Worm (Caenorhabditis elegans): Measurements from ENCODE around the gene F53C11.9.

F53C11.9 gene

DNA sequence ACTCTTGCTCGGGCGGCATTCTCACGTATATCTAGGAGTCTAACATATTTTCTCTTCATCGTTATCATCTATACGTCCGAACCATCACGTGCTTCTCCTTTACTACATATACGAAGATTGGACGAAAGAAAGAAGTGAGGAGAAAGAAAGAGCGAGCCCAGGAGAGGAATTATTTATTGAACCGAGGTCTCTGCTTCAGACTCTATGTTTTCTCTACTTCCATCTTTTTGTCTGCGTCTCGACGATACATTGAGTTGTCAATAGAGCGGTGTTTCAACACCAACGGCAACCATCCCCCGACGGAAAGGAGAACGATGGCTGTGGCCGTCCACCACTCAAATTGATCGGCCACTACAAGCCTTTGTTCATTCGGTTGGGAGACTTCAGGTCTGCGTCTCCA, 11.5 kb downstream of the F53C11.9 start (continued):
- TF ChIP-seq blmp-1 (tag; optimal IDR thresholded peaks at IDR 0.05) (peak; percentile 65), C34B4.2 (tag; optimal IDR thresholded peaks at IDR 0.05) (no peak), unc-98 (GFP tag; IDR thresholded peaks at IDR 0.05) (no peak), pag-3 (tag; optimal IDR thresholded peaks at IDR 0.05; ENCODE audit: borderline replicate concordance, insufficient read depth) (no peak), hpl-2 (GFP tag; optimal IDR thresholded peaks at IDR 0.05) (peak; percentile 28), unc-62 (GFP tag; optimal IDR thresholded peaks at IDR 0.05) (no peak), unc-30 (tag; optimal IDR thresholded peaks at IDR 0.05) (no peak), rnt-1 (tag; optimal IDR thresholded peaks at IDR 0.05) (peak; percentile 80), nhr-47 (tag; optimal IDR thresholded peaks at IDR 0.05) (peak; percentile 83), ceh-82 (tag; optimal IDR thresholded peaks at IDR 0.05) (peak; percentile 57 to 92 (median 83)), tlp-1 (tag; optimal IDR thresholded peaks at IDR 0.05) (no peak), lir-3 (tag; optimal IDR thresholded peaks at IDR 0.05; ENCODE audit: poor library complexity) (peak; percentile 73), lin-35 (GFP tag; optimal IDR thresholded peaks at IDR 0.05) (peak; percentile 79 to 80), nhr-76 (tag; optimal IDR thresholded peaks at IDR 0.05) (no peak), ets-5 (GFP tag; IDR thresholded peaks at IDR 0.05) (no peak), mdl-1 (tag; optimal IDR thresholded peaks at IDR 0.05) (peak in 1 of 2 experiments; percentile 77), aly-2 (tag; optimal IDR thresholded peaks at IDR 0.05) (peak; percentile 34), sup-37 (GFP tag; optimal IDR thresholded peaks at IDR 0.05) (no peak), nhr-90 (tag; optimal IDR thresholded peaks at IDR 0.05; ENCODE audit: poor library complexity) (peak; percentile 64), ceh-88 (GFP tag; IDR thresholded peaks at IDR 0.05) (peak; percentile 66), pax-3 (tag; optimal IDR thresholded peaks at IDR 0.05) (peak; percentile 87), elt-2 (tag; optimal IDR thresholded peaks at IDR 0.05) (peak; percentile 75), elt-3 (tag; optimal IDR thresholded peaks at IDR 0.05) (peak in 2 of 6 experiments; percentile 53 to 54), swsn-7 (tag; optimal IDR thresholded peaks at IDR 0.05) (peak; percentile 81), tbx-2 (tag; optimal IDR thresholded peaks at IDR 0.05) (peak; percentile 87), zip-4 (GFP tag; optimal IDR thresholded peaks at IDR 0.05) (peak; percentile 16), nhr-237 (tag; optimal IDR thresholded peaks at IDR 0.05) (peak; percentile 60), mep-1 (tag; optimal IDR thresholded peaks at IDR 0.05) (peak; percentile 77), ztf-11 (tag; optimal IDR thresholded peaks at IDR 0.05) (no peak), dpl-1 (GFP tag; optimal IDR thresholded peaks at IDR 0.05) (peak; percentile 30 to 76 (median 65)), ztf-4 (tag; optimal IDR thresholded peaks at IDR 0.05) (peak; percentile 76), nhr-77 (tag; optimal IDR thresholded peaks at IDR 0.05) (peak; percentile 87), lin-13 (GFP tag; optimal IDR thresholded peaks at IDR 0.05) (peak; percentile 74), zag-1 (tag; optimal IDR thresholded peaks at IDR 0.05) (no peak), ceh-63 (GFP tag; optimal IDR thresholded peaks at IDR 0.05) (no peak), efl-3 (GFP tag; optimal IDR thresholded peaks at IDR 0.05) (no peak), ces-1 (GFP tag; optimal IDR thresholded peaks at IDR 0.05) (no peak), vab-15 (tag; optimal IDR thresholded peaks at IDR 0.05) (no peak), efl-1 (optimal IDR thresholded peaks at IDR 0.05) (peak; percentile 76 to 84), efl-1 (GFP tag; optimal IDR thresholded peaks at IDR 0.05 in 1 of 2) (peak; percentile 61 to 95), C16A3.4 (tag; optimal IDR thresholded peaks at IDR 0.05) (peak; percentile 89), nhr-84 (tag; optimal IDR thresholded peaks at IDR 0.05) (no peak), fkh-4 (tag; optimal IDR thresholded peaks at IDR 0.05; ENCODE audit: borderline replicate concordance) (no peak), hlh-17 (GFP tag; optimal IDR thresholded peaks at IDR 0.05; ENCODE audit: borderline replicate concordance) (no peak), C04F5.9 (tag; optimal IDR thresholded peaks at IDR 0.05) (no peak), lsy-2 (tag; optimal IDR thresholded peaks at IDR 0.05) (peak; percentile 77 to 94), nhr-20 (tag; optimal IDR thresholded peaks at IDR 0.05) (peak; percentile 90), ceh-8 (GFP tag; optimal IDR thresholded peaks at IDR 0.05) (no peak), aha-1 (tag; optimal IDR thresholded peaks at IDR 0.05) (no peak), nhr-85 (tag) (peak; percentile 75), jun-1 (tag; optimal IDR thresholded peaks at IDR 0.05) (peak; percentile 65), snpc-4 (tag; optimal IDR thresholded peaks at IDR 0.05) (peak; percentile 39), sox-4 (tag; optimal IDR thresholded peaks at IDR 0.05) (peak; percentile 60)
